Worm (Caenorhabditis elegans) whole organism, L1 larva: Measurements from ENCODE around the gene cwn-2.

Source experiments
- F16B12.6 ChIP-seq: fragments of 150-350 bp; optimal IDR thresholded peaks from 2 replicates; lab custom pipeline; 2014; ENCODE audit warnings: missing biosample characterization, missing genetic modification characterization
- efl-3 ChIP-seq: fragments of 200-800 bp; sonication (Bioruptor generic); optimal IDR thresholded peaks from 2 replicates; lab custom pipeline; 2018; ENCODE audit warnings: mild to moderate bottlenecking, missing genetic modification characterization, missing compliant biosample characterization
- egl-13 ChIP-seq: sonication (generic microtip); optimal IDR thresholded peaks from 2 replicates; lab custom pipeline; 2016; ENCODE audit warnings: missing genotype, missing genetic modification reagents, missing genetic modification characterization, missing compliant biosample characterization
- fos-1 ChIP-seq: fragments of 150-350 bp; optimal IDR thresholded peaks from 2 replicates; lab custom pipeline; 2014; ENCODE audit warnings: missing biosample characterization, missing genetic modification characterization
- jun-1 ChIP-seq: fragments of 150-350 bp; optimal IDR thresholded peaks from 2 replicates; lab custom pipeline; 2014; ENCODE audit warnings: missing biosample characterization, missing genetic modification reagents, missing genetic modification characterization
- lin-13 ChIP-seq: fragments of 150-350 bp; optimal IDR thresholded peaks from 2 replicates; lab custom pipeline; 2014; ENCODE audit warnings: missing biosample characterization, missing genetic modification reagents, missing genetic modification characterization
- lin-15B ChIP-seq: fragments of 150-350 bp; sonication (generic microtip); optimal IDR thresholded peaks from 3 replicates; lab custom pipeline; 2014; ENCODE audit warnings: missing biosample characterization, missing genetic modification characterization
- nhr-12 ChIP-seq: sonication (generic microtip); optimal IDR thresholded peaks from 2 replicates; lab custom pipeline; 2017; ENCODE audit warnings: missing biosample characterization, missing genetic modification characterization
- nhr-237 ChIP-seq: fragments of 150-350 bp; optimal IDR thresholded peaks from 2 replicates; lab custom pipeline; 2014; ENCODE audit warnings: missing biosample characterization, missing genetic modification characterization
- pqm-1 ChIP-seq: sonication (generic microtip); optimal IDR thresholded peaks from 3 replicates; lab custom pipeline; 2017; ENCODE audit warnings: missing biosample characterization, missing genetic modification characterization
- skn-1 ChIP-seq: fragments of 150-350 bp; optimal IDR thresholded peaks from 2 replicates; lab custom pipeline; 2014; ENCODE audit warnings: missing biosample characterization, missing genetic modification characterization
- sptf-1 ChIP-seq: fragments of 150-350 bp; optimal IDR thresholded peaks from 2 replicates; lab custom pipeline; 2014; ENCODE audit warnings: missing biosample characterization, missing genetic modification characterization
- tbx-2 ChIP-seq: sonication (generic microtip); optimal IDR thresholded peaks from 2 replicates; lab custom pipeline; 2016; ENCODE audit warnings: missing genetic modification characterization, missing compliant biosample characterization
- unc-130 ChIP-seq: fragments of 150-350 bp; optimal IDR thresholded peaks from 2 replicates; lab custom pipeline; 2017; ENCODE audit warnings: missing biosample characterization, missing genetic modification characterization, inconsistent platforms

ce11 chrIV:10110417-10110816, 42.8 kb downstream of the cwn-2 start, which contains the start of gene egl-38:
- no peak for TF ChIP-seq tbx-2 (tag; lab: Kevin White, UChicago)
- no peak for TF ChIP-seq lin-13
- no peak for TF ChIP-seq jun-1 (tag; lab: Kevin White, UChicago)
- no peak for TF ChIP-seq egl-13
- TF ChIP-seq skn-1 (tag; lab: Kevin White, UChicago): no peak
- no peak for TF ChIP-seq sptf-1 (tag; lab: Kevin White, UChicago)
- TF ChIP-seq lin-15B (tag; lab: Kevin White, UChicago): no peak
- TF ChIP-seq efl-3 (GFP tag; lab: Kevin White, UChicago): no peak
- TF ChIP-seq F16B12.6 (tag; lab: Kevin White, UChicago): no peak
- no peak for TF ChIP-seq pqm-1 (tag; lab: Kevin White, UChicago)
- no peak for TF ChIP-seq unc-130 (tag; lab: Kevin White, UChicago)
- no peak for TF ChIP-seq nhr-12 (tag; lab: Kevin White, UChicago)
- TF ChIP-seq nhr-237 (tag; lab: Kevin White, UChicago): no peak
- no peak for TF ChIP-seq fos-1 (tag; lab: Kevin White, UChicago)
